Fruit fly (Drosophila melanogaster) whole organism, wandering third instar larva: ENCODE measurements around the gene CG32095.

Experiments
- h ChIP-seq: fragments of 200-800 bp; sonication (Bioruptor generic); optimal IDR thresholded peaks from 3 replicates; lab custom pipeline; 2016; ENCODE audit warnings: missing biosample characterization, mild to moderate bottlenecking, missing genetic modification characterization
- psq ChIP-seq: fragments of 200-800 bp; sonication (Bioruptor generic); optimal IDR thresholded peaks from 3 replicates; lab custom pipeline; 2017; ENCODE audit warnings: missing biosample characterization, mild to moderate bottlenecking, missing genetic modification characterization, moderate library complexity

dm6 chr3L:11819639-11820456, 5.7 kb downstream of the CG32095 start:
- peak; percentile 75 for TF ChIP-seq h (GFP tag; lab: Kevin White, UChicago)
- TF ChIP-seq psq (GFP tag; lab: Kevin White, UChicago) = no peak
